Fruit fly (Drosophila melanogaster): ENCODE results near the gene cib.

Gene cib

DNA sequence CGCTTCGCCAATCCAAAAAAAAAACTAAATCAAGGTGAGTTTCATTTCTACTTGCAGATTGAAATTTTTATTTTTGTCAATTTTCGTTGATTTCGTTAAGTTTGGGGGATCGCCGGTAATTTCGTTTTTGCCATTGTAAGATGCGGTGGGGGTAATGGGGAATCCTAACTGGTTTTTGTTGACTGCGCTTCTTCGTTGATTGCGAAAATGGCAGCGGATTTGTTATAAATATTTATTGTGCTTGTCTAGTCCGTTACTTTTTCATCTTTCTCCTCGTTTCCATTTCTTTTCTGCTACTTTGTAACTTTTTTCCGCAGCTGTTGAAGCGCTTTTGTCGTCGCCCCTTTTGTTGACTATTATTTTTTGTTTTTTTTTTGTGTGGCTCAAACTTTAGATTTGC, 327 bp downstream of the cib start (continued):
- TF ChIP-seq Sry-β (GFP tag; optimal IDR thresholded peaks at IDR 0.05) (no peak), ERR (GFP tag; optimal IDR thresholded peaks at IDR 0.05) (no peak), sob (GFP tag; IDR thresholded peaks at IDR 0.05) (no peak), CG17361 (GFP tag; IDR thresholded peaks at IDR 0.05) (0 out of 3 replicates have a peak, but pooled peaks have one; percentile 0), mld (GFP tag; IDR thresholded peaks at IDR 0.05; ENCODE audit: partially characterized antibody) (peak; percentile 4; the same call in 1 of the 3 replicates), dati (GFP tag; IDR thresholded peaks at IDR 0.05) (0 out of 2 replicates have a peak, but pooled peaks have one; percentile 17)

dm6 chrX:4106756-4107155, 843 bp downstream of the cib start:
- no peak for TF ChIP-seq Bteb2 (GFP tag; optimal IDR thresholded peaks at IDR 0.05)
- TF ChIP-seq mam (GFP tag; optimal IDR thresholded peaks at IDR 0.05): peak; percentile 23
- no peak for TF ChIP-seq yki (optimal IDR thresholded peaks at IDR 0.05)
- no peak for TF ChIP-seq HLH3B (GFP tag; IDR thresholded peaks at IDR 0.05)
- TF ChIP-seq CG12071 (GFP tag; optimal IDR thresholded peaks at IDR 0.05): no peak
- TF ChIP-seq org-1 (GFP tag; optimal IDR thresholded peaks at IDR 0.05): peak; percentile 50
- peak; percentile 4 for TF ChIP-seq pnt (GFP tag; optimal IDR thresholded peaks at IDR 0.05)
- TF ChIP-seq ttk (GFP tag; IDR thresholded peaks at IDR 0.05): no peak
- peak; percentile 27 for TF ChIP-seq ind (GFP tag; optimal IDR thresholded peaks at IDR 0.05)
- no peak for TF ChIP-seq tgo (GFP tag; IDR thresholded peaks at IDR 0.05)
- no peak for TF ChIP-seq CG14050 (GFP tag; IDR thresholded peaks at IDR 0.05)
- TF ChIP-seq caup (GFP tag; optimal IDR thresholded peaks at IDR 0.05; ENCODE audit: severe bottlenecking): no peak
- no peak for TF ChIP-seq CG7928 (GFP tag; optimal IDR thresholded peaks at IDR 0.05)
- TF ChIP-seq maf-S (GFP tag; optimal IDR thresholded peaks at IDR 0.05): no peak
- TF ChIP-seq gem (tag; optimal IDR thresholded peaks at IDR 0.05): peak; percentile 57
- no peak for TF ChIP-seq CG10959 (GFP tag; IDR thresholded peaks at IDR 0.05)
- TF ChIP-seq CG14965 (GFP tag; optimal IDR thresholded peaks at IDR 0.05; ENCODE audit: borderline replicate concordance): no peak
- TF ChIP-seq ems (GFP tag; optimal IDR thresholded peaks at IDR 0.05): no peak
- no peak for TF ChIP-seq CG7745 (tag; optimal IDR thresholded peaks at IDR 0.05)
- TF ChIP-seq CG16813 (GFP tag; IDR thresholded peaks at IDR 0.05; ENCODE audit: partially characterized antibody): no peak
- TF ChIP-seq gro (GFP tag; optimal IDR thresholded peaks at IDR 0.05): no peak
- no peak for TF ChIP-seq Rfx (GFP tag; IDR thresholded peaks at IDR 0.05)
- peak; percentile 48 for TF ChIP-seq CG17829 (tag; optimal IDR thresholded peaks at IDR 0.05)
- TF ChIP-seq BEAF-32 (GFP tag; optimal IDR thresholded peaks at IDR 0.05): no peak
- no peak for TF ChIP-seq Sox102F (GFP tag; optimal IDR thresholded peaks at IDR 0.05)
- 0 out of 3 replicates have a peak, but pooled peaks have one; percentile 48 for TF ChIP-seq CG11560 (tag; IDR thresholded peaks at IDR 0.05)
- no peak for TF ChIP-seq CG12236 (GFP tag; optimal IDR thresholded peaks at IDR 0.05)
- TF ChIP-seq sim (GFP tag; IDR thresholded peaks at IDR 0.05): no peak
- TF ChIP-seq ATbp (GFP tag; optimal IDR thresholded peaks at IDR 0.05): peak; percentile 28
- TF ChIP-seq Meics (GFP tag; optimal IDR thresholded peaks at IDR 0.05): no peak
- TF ChIP-seq Atf6 (GFP tag; IDR thresholded peaks at IDR 0.05): no peak
- TF ChIP-seq zf30C (GFP tag; optimal IDR thresholded peaks at IDR 0.05): no peak
- TF ChIP-seq CG12744 (GFP tag; optimal IDR thresholded peaks at IDR 0.05): no peak
- no peak for TF ChIP-seq E2f2 (GFP tag; IDR thresholded peaks at IDR 0.05)
- TF ChIP-seq toy (GFP tag; IDR thresholded peaks at IDR 0.05): no peak
- no peak for TF ChIP-seq gcm2 (GFP tag; optimal IDR thresholded peaks at IDR 0.05)
- TF ChIP-seq CG8388 (GFP tag; optimal IDR thresholded peaks at IDR 0.05): peak; percentile 26
- peak; percentile 29 for TF ChIP-seq D19A (tag; optimal IDR thresholded peaks at IDR 0.05)
- peak; percentile 93 for TF ChIP-seq Ets65A (GFP tag)
- no peak for TF ChIP-seq Lim3 (GFP tag; IDR thresholded peaks at IDR 0.05)
- TF ChIP-seq CG6683 (GFP tag; optimal IDR thresholded peaks at IDR 0.05): no peak
- no peak for TF ChIP-seq sna (GFP tag; IDR thresholded peaks at IDR 0.05; ENCODE audit: partially characterized antibody)
- no peak for TF ChIP-seq hbn (GFP tag; IDR thresholded peaks at IDR 0.05; ENCODE audit: partially characterized antibody)
- TF ChIP-seq Oli (tag; optimal IDR thresholded peaks at IDR 0.05): peak; percentile 37
- peak; percentile 34 for TF ChIP-seq CG30403 (GFP tag; optimal IDR thresholded peaks at IDR 0.05)
